Worm (Caenorhabditis elegans) whole organism, early embryonic: ENCODE measurements around the gene Y46E12A.2.

ENCODE experiments used
- F13C5.2 ChIP-seq: sonication (generic microtip); optimal IDR thresholded peaks from 2 replicates; lab custom pipeline; 2017; ENCODE audit warnings: mild to moderate bottlenecking, missing genetic modification characterization, inconsistent platforms, missing compliant biosample characterization
- ama-1 ChIP-seq: fragments of 150-350 bp; optimal IDR thresholded peaks from 2 replicates; lab custom pipeline; 2014
- ceh-13 ChIP-seq: fragments of 200-800 bp; sonication (Bioruptor generic); optimal IDR thresholded peaks from 2 replicates; lab custom pipeline; 2018; ENCODE audit warnings: mild to moderate bottlenecking, missing genetic modification characterization, missing compliant biosample characterization
- ets-7 ChIP-seq: sonication (generic microtip); optimal IDR thresholded peaks from 2 replicates; lab custom pipeline; 2016; ENCODE audit warnings: missing genotype, missing genetic modification characterization, missing compliant biosample characterization
- flt-1 ChIP-seq: fragments of 200-800 bp; sonication (Bioruptor generic); IDR thresholded peaks from 2 replicates; pipeline ENCODE4 v1.3.6; 2022; ENCODE audit warnings: missing genetic modification characterization, missing compliant biosample characterization
- hmbx-1 ChIP-seq: sonication (generic microtip); optimal IDR thresholded peaks from 2 replicates; lab custom pipeline; 2016; ENCODE audit warnings: mild to moderate bottlenecking, missing genetic modification characterization, missing compliant biosample characterization
- pes-1 ChIP-seq: fragments of 200-800 bp; sonication (Bioruptor generic); IDR thresholded peaks from 2 replicates; pipeline ENCODE4 v1.3.6; 2022; ENCODE audit warnings: missing genetic modification reagents, missing genetic modification characterization, missing compliant biosample characterization
- sea-1 ChIP-seq: fragments of 200-800 bp; sonication (Bioruptor generic); conservative IDR thresholded peaks from 2 replicates; pipeline ENCODE4 v1.3.6; 2022; ENCODE audit warnings: missing genetic modification characterization, missing compliant biosample characterization
- tbx-11 ChIP-seq: fragments of 200-800 bp; sonication (Bioruptor generic); IDR thresholded peaks from 2 replicates; pipeline ENCODE4 v1.3.6; 2022; ENCODE audit warnings: missing genetic modification characterization, missing compliant biosample characterization
- tbx-37 ChIP-seq: fragments of 200-800 bp; sonication (Bioruptor generic); conservative IDR thresholded peaks from 2 replicates; pipeline ENCODE4 v1.3.6; 2022; ENCODE audit warnings: missing genetic modification reagents, missing genetic modification characterization, missing compliant biosample characterization
- tra-4 ChIP-seq: sonication (generic microtip); optimal IDR thresholded peaks from 2 replicates; lab custom pipeline; 2017; ENCODE audit warnings: missing genetic modification characterization, missing compliant biosample characterization

- TF ChIP-seq tbx-37 (GFP tag; lab: Robert Waterston, UW) (no peak), ama-1 (no peak), ets-7 (tag; lab: Kevin White, UChicago) (no peak), ceh-13 (GFP tag; lab: Kevin White, UChicago) (no peak), F13C5.2 (tag; lab: Kevin White, UChicago) (no peak), hmbx-1 (tag; lab: Kevin White, UChicago) (no peak), sea-1 (GFP tag; lab: Robert Waterston, UW) (no peak), flt-1 (GFP tag; lab: Robert Waterston, UW) (no peak), tra-4 (tag; lab: Kevin White, UChicago) (no peak), tbx-11 (GFP tag; lab: Robert Waterston, UW) (no peak), pes-1 (GFP tag; lab: Robert Waterston, UW) (no peak)
Measured at ce11 chrIII:1718800-1719199, 39.9 kb upstream of the Y46E12A.2 start.
